Fruit fly (Drosophila melanogaster) whole organism, embryonic: Measurements from ENCODE around the gene CG5861.

Source experiments
- Aef1 ChIP-seq: fragments of 200-800 bp; sonication (Bioruptor generic); IDR thresholded peaks from 3 replicates; pipeline ENCODE4 v1.3.6; 2022; ENCODE audit warnings: missing biosample characterization, missing genetic modification characterization
- CG10267 ChIP-seq: fragments of 200-800 bp; sonication (Bioruptor generic); optimal IDR thresholded peaks from 2 replicates; lab custom pipeline; 2018; ENCODE audit warnings: missing biosample characterization, mild to moderate bottlenecking, missing genetic modification characterization, moderate library complexity
- CG10462 ChIP-seq: fragments of 200-800 bp; sonication (Bioruptor generic); optimal IDR thresholded peaks from 2 replicates; lab custom pipeline; 2016; ENCODE audit warnings: missing biosample characterization, missing genetic modification characterization
- CG11247 ChIP-seq: fragments of 200-800 bp; sonication (Bioruptor generic); IDR thresholded peaks from 2 replicates; pipeline ENCODE4 v1.3.6; 2022; ENCODE audit warnings: missing biosample characterization, missing genetic modification characterization
- CG11398 ChIP-seq: fragments of 200-800 bp; sonication (Bioruptor generic); optimal IDR thresholded peaks from 2 replicates; lab custom pipeline; 2016; ENCODE audit warnings: missing biosample characterization, missing genetic modification characterization
- CG12219 ChIP-seq: fragments of 200-800 bp; sonication (Bioruptor generic); optimal IDR thresholded peaks from 3 replicates; lab custom pipeline; 2018; ENCODE audit warnings: missing biosample characterization, mild to moderate bottlenecking, missing genetic modification characterization
- CG13287 ChIP-seq: fragments of 200-800 bp; sonication (Bioruptor generic); IDR thresholded peaks from 2 replicates; pipeline ENCODE4 v1.3.6; 2022; ENCODE audit warnings: missing biosample characterization, missing genetic modification characterization; ENCODE audit not compliant: partially characterized antibody
- CG17186 ChIP-seq: fragments of 200-800 bp; sonication (Bioruptor generic); optimal IDR thresholded peaks from 3 replicates; lab custom pipeline; 2017; ENCODE audit warnings: missing biosample characterization, missing genetic modification reagents, missing genetic modification characterization
- CG18599 ChIP-seq: fragments of 200-800 bp; sonication (Bioruptor generic); optimal IDR thresholded peaks from 3 replicates; lab custom pipeline; 2017; ENCODE audit warnings: missing biosample characterization, missing genetic modification characterization, mild to moderate bottlenecking, moderate library complexity, missing genetic modification reagents
- CG3163 ChIP-seq: fragments of 200-800 bp; sonication (Bioruptor generic); optimal IDR thresholded peaks from 3 replicates; lab custom pipeline; 2016; ENCODE audit warnings: missing biosample characterization, missing genetic modification characterization
- CG32532 ChIP-seq: fragments of 200-800 bp; sonication (Bioruptor generic); IDR thresholded peaks from 2 replicates; pipeline ENCODE4 v1.3.6; 2022; ENCODE audit warnings: missing biosample characterization, missing genetic modification characterization
- CG4820 ChIP-seq: fragments of 200-800 bp; sonication (Bioruptor generic); optimal IDR thresholded peaks from 3 replicates; lab custom pipeline; 2016; ENCODE audit warnings: missing biosample characterization, missing genetic modification characterization
- CG6254 ChIP-seq: fragments of 200-800 bp; sonication (Bioruptor generic); optimal IDR thresholded peaks from 3 replicates; lab custom pipeline; 2017; ENCODE audit warnings: mild to moderate bottlenecking, missing biosample characterization, missing genetic modification reagents, missing genetic modification characterization
- CG6689 ChIP-seq: fragments of 200-800 bp; sonication (Bioruptor generic); IDR thresholded peaks from 2 replicates; pipeline ENCODE4 v1.3.6; 2022; ENCODE audit warnings: missing biosample characterization, missing genetic modification characterization
- CG8944 ChIP-seq: fragments of 200-800 bp; sonication (Bioruptor generic); optimal IDR thresholded peaks from 3 replicates; lab custom pipeline; 2016; ENCODE audit warnings: missing biosample characterization, missing genetic modification characterization
- CoRest ChIP-seq: fragments of 200-800 bp; sonication (Bioruptor generic); optimal IDR thresholded peaks from 3 replicates; lab custom pipeline; 2018; ENCODE audit warnings: missing biosample characterization, mild to moderate bottlenecking, missing genetic modification characterization, moderate library complexity
- CrebB ChIP-seq: fragments of 200-800 bp; sonication (Bioruptor generic); optimal IDR thresholded peaks from 3 replicates; lab custom pipeline; 2018; ENCODE audit warnings: missing biosample characterization, mild to moderate bottlenecking, missing genetic modification characterization
- Dip2 ChIP-seq: fragments of 200-800 bp; sonication (Bioruptor generic); IDR thresholded peaks from 2 replicates; pipeline ENCODE4 v1.3.6; 2022; ENCODE audit warnings: missing biosample characterization, missing genetic modification characterization
- Dip3 ChIP-seq: fragments of 200-800 bp; sonication (Bioruptor generic); optimal IDR thresholded peaks from 3 replicates; lab custom pipeline; 2016; ENCODE audit warnings: missing biosample characterization, missing genetic modification characterization
- Dp ChIP-seq: fragments of 200-800 bp; sonication (Bioruptor generic); optimal IDR thresholded peaks from 2 replicates; lab custom pipeline; 2018; ENCODE audit warnings: missing biosample characterization, mild to moderate bottlenecking, missing genetic modification characterization, moderate library complexity
- Dref ChIP-seq: fragments of 200-800 bp; sonication (Bioruptor generic); IDR thresholded peaks from 2 replicates; pipeline ENCODE4 v1.3.6; 2022; ENCODE audit warnings: missing biosample characterization, missing genetic modification characterization
- Eip74EF ChIP-seq, 2 experiments: fragments of 200-800 bp in 1 of 2; fragments of >200 bp in 1 of 2; sonication (Bioruptor generic) in 1 of 2; optimal IDR thresholded peaks; 2 replicates each; lab custom pipeline; 2017 to 2019; ENCODE audit warnings: missing biosample characterization in 2 of 2, missing genetic modification characterization in 2 of 2, mild to moderate bottlenecking in 1 of 2, moderate library complexity in 1 of 2
- Elba2 ChIP-seq: fragments of 200-800 bp; sonication (Bioruptor generic); optimal IDR thresholded peaks from 3 replicates; lab custom pipeline; 2016; ENCODE audit warnings: missing biosample characterization, missing genetic modification characterization
- GATAe ChIP-seq: fragments of 200-800 bp; sonication (Bioruptor generic); conservative IDR thresholded peaks from 2 replicates; pipeline ENCODE4 v1.3.6; 2022; ENCODE audit warnings: missing biosample characterization, missing genetic modification characterization
- HLH54F ChIP-seq: fragments of 200-800 bp; sonication (Bioruptor generic); optimal IDR thresholded peaks from 3 replicates; lab custom pipeline; 2016; ENCODE audit warnings: missing biosample characterization, missing genetic modification characterization
- Hand ChIP-seq: fragments of 200-800 bp; sonication (Bioruptor generic); optimal IDR thresholded peaks from 2 replicates; lab custom pipeline; 2017; ENCODE audit warnings: mild to moderate bottlenecking, missing biosample characterization, missing genetic modification reagents, missing genetic modification characterization
- Hsf ChIP-seq: fragments of 200-800 bp; sonication (Bioruptor generic); optimal IDR thresholded peaks from 3 replicates; lab custom pipeline; 2016; ENCODE audit warnings: missing biosample characterization, missing genetic modification characterization
- Kr ChIP-seq: fragments of 200-800 bp; sonication (Bioruptor generic); optimal IDR thresholded peaks from 2 replicates; lab custom pipeline; 2017; ENCODE audit warnings: missing biosample characterization, mild to moderate bottlenecking, missing genetic modification characterization
- MBD-R2 ChIP-seq: fragments of 200-800 bp; sonication (Bioruptor generic); IDR thresholded peaks from 2 replicates; pipeline ENCODE4 v1.3.6; 2022; ENCODE audit warnings: missing biosample characterization, missing genetic modification characterization
- Sry-β ChIP-seq: fragments of 200-800 bp; sonication (Bioruptor generic); optimal IDR thresholded peaks from 2 replicates; lab custom pipeline; 2018; ENCODE audit warnings: missing biosample characterization, mild to moderate bottlenecking, missing genetic modification characterization, moderate library complexity
- az2 ChIP-seq: fragments of 200-800 bp; sonication (Bioruptor generic); optimal IDR thresholded peaks from 3 replicates; lab custom pipeline; 2016; ENCODE audit warnings: missing biosample characterization, missing genetic modification characterization
- bab2 ChIP-seq: fragments of 200-800 bp; sonication (Bioruptor generic); optimal IDR thresholded peaks from 2 replicates; lab custom pipeline; 2016; ENCODE audit warnings: missing biosample characterization, missing genetic modification characterization
- bbx ChIP-seq: fragments of 200-800 bp; sonication (Bioruptor generic); IDR thresholded peaks from 2 replicates; pipeline ENCODE4 v1.3.6; 2022; ENCODE audit warnings: missing biosample characterization, missing genetic modification characterization; ENCODE audit not compliant: partially characterized antibody
- br ChIP-seq: fragments of >200 bp; optimal IDR thresholded peaks from 2 replicates; lab custom pipeline; 2017
- cwo ChIP-seq: fragments of 200-800 bp; sonication (Bioruptor generic); optimal IDR thresholded peaks from 3 replicates; lab custom pipeline; 2017; ENCODE audit warnings: missing biosample characterization, missing genetic modification characterization, mild to moderate bottlenecking, moderate library complexity, missing genetic modification reagents
- da ChIP-seq: fragments of 200-800 bp; sonication (Bioruptor generic); optimal IDR thresholded peaks from 2 replicates; lab custom pipeline; 2016; ENCODE audit warnings: missing biosample characterization, missing genetic modification characterization
- dan ChIP-seq: fragments of 200-800 bp; sonication (Bioruptor generic); IDR thresholded peaks from 2 replicates; pipeline ENCODE4 v1.3.6; 2022; ENCODE audit warnings: missing biosample characterization, missing genetic modification characterization
- gem ChIP-seq: fragments of 200-800 bp; sonication (Bioruptor generic); optimal IDR thresholded peaks from 2 replicates; lab custom pipeline; 2019; ENCODE audit warnings: missing biosample characterization, mild to moderate bottlenecking, missing genetic modification characterization, moderate library complexity
- gsb-n ChIP-seq: fragments of 200-800 bp; sonication (Bioruptor generic); optimal IDR thresholded peaks from 3 replicates; lab custom pipeline; 2018; ENCODE audit warnings: missing biosample characterization, mild to moderate bottlenecking, missing genetic modification characterization
- gt ChIP-seq: fragments of 200-800 bp; sonication (Bioruptor generic); IDR thresholded peaks from 2 replicates; pipeline ENCODE4 v1.3.6; 2022; ENCODE audit warnings: missing biosample characterization, missing genetic modification characterization
- ind ChIP-seq: fragments of 200-800 bp; sonication (Bioruptor generic); optimal IDR thresholded peaks from 3 replicates; lab custom pipeline; 2016; ENCODE audit warnings: missing biosample characterization, missing genetic modification characterization
- kah ChIP-seq: fragments of 200-800 bp; sonication (Bioruptor generic); optimal IDR thresholded peaks from 2 replicates; lab custom pipeline; 2018; ENCODE audit warnings: missing biosample characterization, mild to moderate bottlenecking, missing genetic modification characterization
- lmd ChIP-seq: fragments of 200-800 bp; sonication (Bioruptor generic); IDR thresholded peaks from 2 replicates; pipeline ENCODE4 v1.3.6; 2022; ENCODE audit warnings: missing biosample characterization, missing genetic modification characterization
- lov ChIP-seq, 2 experiments: fragments of 200-800 bp in 1 of 2; fragments of >200 bp in 1 of 2; sonication (Bioruptor generic) in 1 of 2; IDR thresholded peaks in 1 of 2; optimal IDR thresholded peaks in 1 of 2; 2 replicates in 1 of 2; 3 replicates in 1 of 2; pipeline versions ENCODE4 v1.3.6 to Lab custom; 2017 to 2022; ENCODE audit warnings: missing biosample characterization in 1 of 2, missing genetic modification characterization in 1 of 2
- maf-S ChIP-seq: fragments of 200-800 bp; sonication (Bioruptor generic); optimal IDR thresholded peaks from 2 replicates; lab custom pipeline; 2016; ENCODE audit warnings: missing biosample characterization, missing genetic modification characterization
- repo ChIP-seq: fragments of 200-800 bp; sonication (Bioruptor generic); optimal IDR thresholded peaks from 2 replicates; lab custom pipeline; 2016; ENCODE audit warnings: missing biosample characterization, missing genetic modification characterization
- schlank ChIP-seq: fragments of 200-800 bp; sonication (Bioruptor generic); optimal IDR thresholded peaks from 2 replicates; lab custom pipeline; 2018; ENCODE audit warnings: missing biosample characterization, mild to moderate bottlenecking, missing genetic modification characterization
- sima ChIP-seq: fragments of 200-800 bp; sonication (Bioruptor generic); optimal IDR thresholded peaks from 2 replicates; lab custom pipeline; 2016; ENCODE audit warnings: missing biosample characterization, missing genetic modification characterization
- vvl ChIP-seq: fragments of 200-800 bp; sonication (Bioruptor generic); IDR thresholded peaks from 2 replicates; pipeline ENCODE4 v1.3.6; 2022; ENCODE audit warnings: missing biosample characterization, missing genetic modification characterization
- wek ChIP-seq: fragments of 200-800 bp; sonication (Bioruptor generic); optimal IDR thresholded peaks from 3 replicates; lab custom pipeline; 2018; ENCODE audit warnings: missing biosample characterization, mild to moderate bottlenecking, missing genetic modification characterization, moderate library complexity

Gene CG5861

dm6 chr2L:16279774-16280252 lies 27.3 kb downstream of the CG5861 start (continued):
- TF ChIP-seq GATAe (GFP tag; lab: Robert Waterston, UW) (no peak), Aef1 (GFP tag; lab: Robert Waterston, UW) (peak; percentile 56; the same call in 2 of the 3 replicates), az2 (GFP tag; lab: Kevin White, UChicago) (peak; percentile 95), CG6254 (GFP tag; lab: Kevin White, UChicago) (peak; percentile 87), vvl (GFP tag; lab: Robert Waterston, UW) (peak; percentile 89), gsb-n (tag; lab: Kevin White, UChicago) (peak; percentile 88), CG32532 (GFP tag; lab: Robert Waterston, UW) (peak; percentile 51; the same call in 1 of the 2 replicates), da (GFP tag; lab: Kevin White, UChicago) (peak; percentile 83), Dref (GFP tag; lab: Robert Waterston, UW) (no peak), bab2 (GFP tag; lab: Kevin White, UChicago) (peak; percentile 82), CG17186 (peak; percentile 68), MBD-R2 (GFP tag; lab: Robert Waterston, UW) (no peak), bbx (GFP tag; lab: Robert Waterston, UW) (peak; percentile 47), ind (GFP tag; lab: Kevin White, UChicago) (peak; percentile 92), gem (tag; lab: Kevin White, UChicago) (peak; percentile 97), Eip74EF (GFP tag; optimal IDR thresholded peaks at IDR 0.05; lab: Kevin White, UChicago) (peak in 1 of 2 experiments; percentile 95), Hand (GFP tag; lab: Kevin White, UChicago) (peak; percentile 59), Dip3 (peak; percentile 54), CG3163 (peak; percentile 46), CG13287 (no peak), CG18599 (GFP tag; lab: Kevin White, UChicago) (peak; percentile 85), CG12219 (peak; percentile 91), CG11398 (GFP tag; lab: Kevin White, UChicago) (peak; percentile 85), CG10462 (peak; percentile 89), CG11247 (GFP tag; lab: Robert Waterston, UW) (no peak), dan (GFP tag; lab: Robert Waterston, UW) (no peak), CG8944 (GFP tag; lab: Kevin White, UChicago) (peak; percentile 78), Dp (no peak), CG10267 (peak; percentile 89), schlank (tag; lab: Kevin White, UChicago) (peak; percentile 45), br (lab: Kevin White, UChicago) (no peak), kah (peak; percentile 84), gt (GFP tag; lab: Robert Waterston, UW) (0 out of 2 replicates have a peak, but pooled peaks have one; percentile 46), sima (GFP tag; lab: Kevin White, UChicago) (peak; percentile 51), lov (optimal IDR thresholded peaks at IDR 0.05; lab: Kevin White, UChicago) (no peak), lov (GFP tag; IDR thresholded peaks at IDR 0.05; lab: Robert Waterston, UW) (no peak; the same call in 2 of the 3 replicates), CG6689 (GFP tag; lab: Robert Waterston, UW) (peak; percentile 84), maf-S (GFP tag; lab: Kevin White, UChicago) (peak; percentile 78), CG4820 (GFP tag; lab: Kevin White, UChicago) (peak; percentile 92), CoRest (tag; lab: Kevin White, UChicago) (peak; percentile 95), Sry-β (GFP tag; lab: Kevin White, UChicago) (peak; percentile 59), repo (GFP tag; lab: Kevin White, UChicago) (peak; percentile 79), Kr (GFP tag; lab: Kevin White, UChicago) (no peak), wek (GFP tag; lab: Kevin White, UChicago) (peak; percentile 91), Dip2 (GFP tag; lab: Robert Waterston, UW) (peak; percentile 27; the same call in 1 of the 2 replicates), CrebB (peak; percentile 75), lmd (peak; percentile 85), Hsf (peak; percentile 92), Elba2 (GFP tag; lab: Kevin White, UChicago) (no peak), HLH54F (GFP tag; lab: Kevin White, UChicago) (peak; percentile 79), cwo (GFP tag; lab: Kevin White, UChicago) (peak; percentile 71)
